Fruit fly (Drosophila melanogaster) whole organism, prepupa: ENCODE results near the gene CG33271.
A peak's percentile ranks its signal among the peaks of the same experiment; 100 is the strongest.

Source experiments
- Blimp-1 ChIP-seq: fragments of 200-800 bp; sonication (Bioruptor generic); optimal IDR thresholded peaks from 3 replicates; lab custom pipeline; 2017; ENCODE audit warnings: missing biosample characterization, missing genetic modification characterization, mild to moderate bottlenecking, moderate library complexity, missing genetic modification reagents
- CG10631 ChIP-seq: fragments of 200-800 bp; sonication (Bioruptor generic); optimal IDR thresholded peaks from 2 replicates; lab custom pipeline; 2016; ENCODE audit warnings: missing biosample characterization, missing genetic modification characterization
- CG10669 ChIP-seq: fragments of 200-800 bp; sonication (Bioruptor generic); optimal IDR thresholded peaks from 3 replicates; lab custom pipeline; 2018; ENCODE audit warnings: missing biosample characterization, mild to moderate bottlenecking, missing genetic modification characterization, moderate library complexity
- CG11294 ChIP-seq: fragments of 200-800 bp; sonication (Bioruptor generic); IDR thresholded peaks from 2 replicates; pipeline ENCODE4 v1.3.6; 2022; ENCODE audit warnings: missing biosample characterization, missing genetic modification characterization
- CG11762 ChIP-seq: fragments of 200-800 bp; sonication (Bioruptor generic); optimal IDR thresholded peaks from 3 replicates; lab custom pipeline; 2016; ENCODE audit warnings: missing biosample characterization, missing genetic modification characterization; ENCODE audit not compliant: insufficient read depth
- CG15336 ChIP-seq: fragments of 200-800 bp; sonication (Bioruptor generic); IDR thresholded peaks from 2 replicates; pipeline ENCODE4 v1.3.6; 2022; ENCODE audit warnings: missing biosample characterization, missing genetic modification characterization
- CG1621 ChIP-seq: fragments of 200-800 bp; sonication (Bioruptor generic); optimal IDR thresholded peaks from 3 replicates; lab custom pipeline; 2018; ENCODE audit warnings: missing biosample characterization, mild to moderate bottlenecking, missing genetic modification characterization
- CG16779 ChIP-seq: fragments of 200-800 bp; sonication (Bioruptor generic); optimal IDR thresholded peaks from 3 replicates; lab custom pipeline; 2017; ENCODE audit warnings: missing biosample characterization, mild to moderate bottlenecking, missing genetic modification characterization
- CG3032 ChIP-seq: fragments of 200-800 bp; optimal IDR thresholded peaks from 2 replicates; lab custom pipeline; 2019; ENCODE audit warnings: missing biosample characterization, mild to moderate bottlenecking, missing genetic modification characterization, moderate library complexity
- CG32006 ChIP-seq: fragments of 200-800 bp; sonication (Bioruptor generic); optimal IDR thresholded peaks from 3 replicates; lab custom pipeline; 2017; ENCODE audit warnings: missing biosample characterization, mild to moderate bottlenecking, missing genetic modification characterization
- CG34406 ChIP-seq: fragments of 200-800 bp; sonication (Bioruptor generic); optimal IDR thresholded peaks from 3 replicates; lab custom pipeline; 2016; ENCODE audit warnings: missing biosample characterization, missing genetic modification characterization
- CG3919 ChIP-seq: fragments of 200-800 bp; sonication (Bioruptor generic); optimal IDR thresholded peaks from 3 replicates; lab custom pipeline; 2016; ENCODE audit warnings: missing biosample characterization, missing genetic modification characterization
- CG4318 ChIP-seq: fragments of 200-800 bp; sonication (Bioruptor generic); optimal IDR thresholded peaks from 3 replicates; lab custom pipeline; 2017; ENCODE audit warnings: missing biosample characterization, mild to moderate bottlenecking, missing genetic modification characterization
- CG6163 ChIP-seq: fragments of 200-800 bp; sonication (Bioruptor generic); IDR thresholded peaks from 3 replicates; pipeline ENCODE4 v1.3.6; 2022; ENCODE audit warnings: missing biosample characterization, missing genetic modification characterization
- CG6792 ChIP-seq: fragments of 200-800 bp; sonication (Bioruptor generic); optimal IDR thresholded peaks from 3 replicates; lab custom pipeline; 2016; ENCODE audit warnings: missing biosample characterization, missing genetic modification characterization
- CG6808 ChIP-seq: fragments of 200-800 bp; sonication (Bioruptor generic); optimal IDR thresholded peaks from 3 replicates; lab custom pipeline; 2017; ENCODE audit warnings: missing biosample characterization, missing genetic modification characterization, mild to moderate bottlenecking, moderate library complexity, missing genetic modification reagents
- CG6854 ChIP-seq: fragments of 200-800 bp; sonication (Bioruptor generic); optimal IDR thresholded peaks from 2 replicates; lab custom pipeline; 2017; ENCODE audit warnings: missing biosample characterization, mild to moderate bottlenecking, missing genetic modification characterization
- CG7368 ChIP-seq: fragments of 200-800 bp; sonication (Bioruptor generic); optimal IDR thresholded peaks from 3 replicates; lab custom pipeline; 2016; ENCODE audit warnings: missing biosample characterization, missing genetic modification characterization
- CG8119 ChIP-seq: fragments of 200-800 bp; sonication (Bioruptor generic); IDR thresholded peaks from 3 replicates; pipeline ENCODE4 v1.3.6; 2022; ENCODE audit warnings: missing biosample characterization, missing genetic modification characterization
- CG8632 ChIP-seq: fragments of 200-800 bp; sonication (Bioruptor generic); optimal IDR thresholded peaks from 3 replicates; lab custom pipeline; 2016; ENCODE audit warnings: missing biosample characterization, missing genetic modification characterization
- CG9139 ChIP-seq: fragments of 200-800 bp; sonication (Bioruptor generic); optimal IDR thresholded peaks from 3 replicates; lab custom pipeline; 2017; ENCODE audit warnings: missing biosample characterization, mild to moderate bottlenecking, missing genetic modification characterization
- Eip75B ChIP-seq: fragments of 200-800 bp; sonication (Bioruptor generic); optimal IDR thresholded peaks from 3 replicates; lab custom pipeline; 2016; ENCODE audit warnings: missing biosample characterization, missing genetic modification characterization
- Eip78C ChIP-seq: fragments of 200-800 bp; sonication (Bioruptor generic); peaks from one replicate; lab custom pipeline; 2016; ENCODE audit warnings: missing biosample characterization, missing genetic modification characterization
- Ets21C ChIP-seq: fragments of 200-800 bp; sonication (Bioruptor generic); optimal IDR thresholded peaks from 3 replicates; lab custom pipeline; 2016; ENCODE audit warnings: missing biosample characterization, missing genetic modification characterization
- Ets96B ChIP-seq: fragments of 200-800 bp; optimal IDR thresholded peaks from 2 replicates; lab custom pipeline; 2019; ENCODE audit warnings: missing biosample characterization, mild to moderate bottlenecking, missing genetic modification characterization, moderate library complexity
- Gug ChIP-seq: fragments of 200-800 bp; sonication (Bioruptor generic); IDR thresholded peaks from 2 replicates; pipeline ENCODE4 v1.3.6; 2022; ENCODE audit warnings: missing biosample characterization, missing genetic modification characterization
- Hr38 ChIP-seq: sonication (Bioruptor generic); optimal IDR thresholded peaks from 2 replicates; lab custom pipeline; 2016; ENCODE audit warnings: missing biosample characterization, missing genetic modification characterization
- Hr39 ChIP-seq: fragments of 200-800 bp; sonication (Bioruptor generic); optimal IDR thresholded peaks from 2 replicates; lab custom pipeline; 2016; ENCODE audit warnings: missing biosample characterization, missing genetic modification characterization
- Hr4 ChIP-seq: fragments of 200-800 bp; sonication (Bioruptor generic); optimal IDR thresholded peaks from 3 replicates; lab custom pipeline; 2016; ENCODE audit warnings: missing biosample characterization, missing genetic modification characterization
- Met ChIP-seq: fragments of 200-800 bp; sonication (Bioruptor generic); optimal IDR thresholded peaks from 3 replicates; lab custom pipeline; 2016; ENCODE audit warnings: missing biosample characterization, missing genetic modification characterization
- OdsH ChIP-seq: fragments of 200-800 bp; sonication (Bioruptor generic); optimal IDR thresholded peaks from 3 replicates; lab custom pipeline; 2016; ENCODE audit warnings: missing biosample characterization, missing genetic modification characterization
- Sox102F ChIP-seq: fragments of 200-800 bp; sonication (Bioruptor generic); optimal IDR thresholded peaks from 2 replicates; lab custom pipeline; 2016; ENCODE audit warnings: missing biosample characterization, mild to moderate bottlenecking, missing genetic modification characterization
- Sox14 ChIP-seq: fragments of 200-800 bp; sonication (Bioruptor generic); optimal IDR thresholded peaks from 3 replicates; lab custom pipeline; 2016; ENCODE audit warnings: missing biosample characterization, missing genetic modification characterization
- achi ChIP-seq: fragments of 200-800 bp; sonication (Bioruptor generic); optimal IDR thresholded peaks from 3 replicates; lab custom pipeline; 2016; ENCODE audit warnings: missing biosample characterization, missing genetic modification characterization
- acj6 ChIP-seq: fragments of 200-800 bp; sonication (Bioruptor generic); optimal IDR thresholded peaks from 3 replicates; lab custom pipeline; 2016; ENCODE audit warnings: missing biosample characterization, missing genetic modification characterization
- cyc ChIP-seq: fragments of 200-800 bp; sonication (Bioruptor generic); optimal IDR thresholded peaks from 3 replicates; lab custom pipeline; 2016; ENCODE audit warnings: missing biosample characterization, missing genetic modification characterization
- dsx ChIP-seq: fragments of 200-800 bp; optimal IDR thresholded peaks from 3 replicates; lab custom pipeline; 2019; ENCODE audit warnings: missing biosample characterization, mild to moderate bottlenecking, missing genetic modification characterization, moderate library complexity; ENCODE audit not compliant: poor library complexity, severe bottlenecking
- eg ChIP-seq: fragments of 200-800 bp; sonication (Bioruptor generic); IDR thresholded peaks from 3 replicates; pipeline ENCODE4 v1.3.6; 2022; ENCODE audit warnings: missing biosample characterization, missing genetic modification characterization
- esn ChIP-seq: fragments of 200-800 bp; sonication (Bioruptor generic); optimal IDR thresholded peaks from 2 replicates; lab custom pipeline; 2016; ENCODE audit warnings: missing biosample characterization, mild to moderate bottlenecking, missing genetic modification characterization, moderate library complexity
- fd59A ChIP-seq: fragments of 200-800 bp; sonication (Bioruptor generic); optimal IDR thresholded peaks from 2 replicates; lab custom pipeline; 2017; ENCODE audit warnings: missing biosample characterization, mild to moderate bottlenecking, missing genetic modification characterization, missing genetic modification reagents
- fd85E ChIP-seq: fragments of 200-800 bp; sonication (Bioruptor generic); optimal IDR thresholded peaks from 3 replicates; lab custom pipeline; 2016; ENCODE audit warnings: missing biosample characterization, missing genetic modification characterization
- lz ChIP-seq: fragments of 200-800 bp; sonication (Bioruptor generic); optimal IDR thresholded peaks from 3 replicates; lab custom pipeline; 2016; ENCODE audit warnings: missing biosample characterization, missing genetic modification characterization
- net ChIP-seq: fragments of 200-800 bp; sonication (Bioruptor generic); optimal IDR thresholded peaks from 3 replicates; lab custom pipeline; 2016; ENCODE audit warnings: missing biosample characterization, missing genetic modification characterization
- salr ChIP-seq, 2 experiments: fragments of 200-800 bp; sonication (Bioruptor generic); optimal IDR thresholded peaks; 3 replicates each; lab custom pipeline; 2016 to 2018; ENCODE audit warnings: missing biosample characterization in 2 of 2, missing genetic modification characterization in 2 of 2, mild to moderate bottlenecking in 1 of 2
- spab ChIP-seq: fragments of 200-800 bp; sonication (Bioruptor generic); optimal IDR thresholded peaks from 2 replicates; lab custom pipeline; 2017; ENCODE audit warnings: missing biosample characterization, mild to moderate bottlenecking, missing genetic modification characterization, missing genetic modification reagents
- ss ChIP-seq, 2 experiments: fragments of 200-800 bp; sonication (Bioruptor generic); optimal IDR thresholded peaks; 2 replicates in 1 of 2; 3 replicates in 1 of 2; lab custom pipeline; 2017 to 2018; ENCODE audit warnings: mild to moderate bottlenecking in 2 of 2, missing biosample characterization in 2 of 2, missing genetic modification characterization in 2 of 2, moderate library complexity in 1 of 2
- topi ChIP-seq: fragments of 200-800 bp; sonication (Bioruptor generic); optimal IDR thresholded peaks from 3 replicates; lab custom pipeline; 2016; ENCODE audit warnings: missing biosample characterization, missing genetic modification characterization
- vri ChIP-seq: fragments of 200-800 bp; sonication (Bioruptor generic); optimal IDR thresholded peaks from 3 replicates; lab custom pipeline; 2016; ENCODE audit warnings: missing biosample characterization, mild to moderate bottlenecking, missing genetic modification characterization

Gene CG33271

dm6 chr3L:11599255-11599654, 22.0 kb upstream of the CG33271 start:
- peak; percentile 54 for TF ChIP-seq Ets96B (tag; lab: Kevin White, UChicago)
- TF ChIP-seq OdsH (GFP tag; lab: Kevin White, UChicago): peak; percentile 33
- TF ChIP-seq Sox14 (GFP tag; lab: Kevin White, UChicago): no peak
- TF ChIP-seq CG3919 (GFP tag; lab: Kevin White, UChicago): no peak
- no peak for TF ChIP-seq Hr38
- TF ChIP-seq Hr4 (GFP tag; lab: Kevin White, UChicago): peak; percentile 5
- no peak for TF ChIP-seq CG16779 (tag; lab: Kevin White, UChicago)
- TF ChIP-seq CG32006 (GFP tag; lab: Kevin White, UChicago): peak; percentile 54
- TF ChIP-seq lz (GFP tag; lab: Kevin White, UChicago): no peak
- TF ChIP-seq fd85E (GFP tag; lab: Kevin White, UChicago): no peak
- TF ChIP-seq vri: no peak
- TF ChIP-seq CG34406 (GFP tag; lab: Kevin White, UChicago): peak; percentile 45
- no peak for TF ChIP-seq Eip75B (GFP tag; lab: Kevin White, UChicago)
- peak; percentile 32 for TF ChIP-seq CG6808
- TF ChIP-seq salr (GFP tag; optimal IDR thresholded peaks at IDR 0.05; lab: Kevin White, UChicago): no peak
- TF ChIP-seq ss (GFP tag; optimal IDR thresholded peaks at IDR 0.05; lab: Kevin White, UChicago): peak in 1 of 2 experiments; percentile 42
- no peak for TF ChIP-seq CG1621 (tag; lab: Kevin White, UChicago)
- peak; percentile 6 for TF ChIP-seq esn (GFP tag; lab: Kevin White, UChicago)
- 0 out of 2 replicates have a peak, but pooled peaks have one; percentile 7 for TF ChIP-seq CG11294 (GFP tag; lab: Robert Waterston, UW)
- peak; percentile 59 for TF ChIP-seq CG3032 (tag; lab: Kevin White, UChicago)
- peak; percentile 1 for TF ChIP-seq CG4318 (GFP tag; lab: Kevin White, UChicago)
- peak; percentile 12 for TF ChIP-seq CG6792 (GFP tag; lab: Kevin White, UChicago)
- TF ChIP-seq CG8632 (GFP tag; lab: Kevin White, UChicago): peak; percentile 11
- peak; percentile 11 for TF ChIP-seq spab (GFP tag; lab: Kevin White, UChicago)
- peak; percentile 42 for TF ChIP-seq CG15336 (GFP tag; lab: Robert Waterston, UW)
- TF ChIP-seq Eip78C (GFP tag; lab: Kevin White, UChicago): no peak
- TF ChIP-seq eg: 0 out of 3 replicates have a peak, but pooled peaks have one; percentile 19
- no peak for TF ChIP-seq CG11762 (GFP tag; lab: Kevin White, UChicago)
- 0 out of 3 replicates have a peak, but pooled peaks have one; percentile 23 for TF ChIP-seq CG6163
- TF ChIP-seq CG10669 (GFP tag; lab: Kevin White, UChicago): no peak
- peak; percentile 37 for TF ChIP-seq CG10631 (GFP tag; lab: Kevin White, UChicago)
- no peak for TF ChIP-seq Hr39 (GFP tag; lab: Kevin White, UChicago)
- TF ChIP-seq CG7368 (GFP tag; lab: Kevin White, UChicago): peak; percentile 63
- TF ChIP-seq acj6 (GFP tag; lab: Kevin White, UChicago): peak; percentile 40
- peak; percentile 41 for TF ChIP-seq dsx
- TF ChIP-seq Sox102F (GFP tag; lab: Kevin White, UChicago): no peak
- TF ChIP-seq topi: no peak
- TF ChIP-seq Met: no peak
- no peak for TF ChIP-seq Ets21C
- no peak for TF ChIP-seq CG9139 (GFP tag; lab: Kevin White, UChicago)
- TF ChIP-seq Gug (GFP tag; lab: Robert Waterston, UW): no peak
- TF ChIP-seq fd59A (GFP tag; lab: Kevin White, UChicago): no peak
- TF ChIP-seq net (GFP tag; lab: Kevin White, UChicago): peak; percentile 7
- TF ChIP-seq CG6854: no peak
- TF ChIP-seq achi (GFP tag; lab: Kevin White, UChicago): peak; percentile 44
- TF ChIP-seq CG8119 (GFP tag; lab: Robert Waterston, UW): peak; percentile 61
- TF ChIP-seq Blimp-1 (GFP tag; lab: Kevin White, UChicago): no peak
- TF ChIP-seq cyc (GFP tag; lab: Kevin White, UChicago): no peak
- TF ChIP-seq, all 60 proteins: peak for 24
